Worm (Caenorhabditis elegans): ENCODE results near the gene R05G6.3.

DNA sequence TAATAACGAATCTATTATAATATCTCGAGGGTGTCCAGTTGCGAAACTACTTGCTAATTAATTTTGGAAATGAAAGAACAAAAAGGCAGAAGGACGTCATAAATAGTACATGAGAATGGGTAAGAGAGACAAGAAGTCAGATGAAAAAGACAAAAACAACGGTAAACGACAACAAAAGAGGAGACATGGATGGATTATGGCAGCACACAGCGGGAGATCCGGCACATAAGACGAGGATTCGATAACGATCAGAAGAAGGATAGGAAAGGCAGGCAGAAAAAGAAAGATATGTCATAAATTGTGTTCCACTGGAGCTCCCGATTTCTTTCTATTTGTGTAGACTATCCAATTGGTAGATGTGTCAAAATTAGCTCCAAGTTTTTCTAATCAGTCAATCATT is 5.2 kb downstream of the R05G6.3 start:
- TF ChIP-seq ama-1 (optimal IDR thresholded peaks at IDR 0.05) (no peak), fos-1 (tag; optimal IDR thresholded peaks at IDR 0.05) (no peak), alr-1 (tag; optimal IDR thresholded peaks at IDR 0.05; ENCODE audit: borderline replicate concordance) (no peak), unc-62 (GFP tag; optimal IDR thresholded peaks at IDR 0.05) (no peak), lin-39 (tag; optimal IDR thresholded peaks at IDR 0.05) (no peak), nhr-12 (tag; optimal IDR thresholded peaks at IDR 0.05) (no peak), skn-1 (tag; optimal IDR thresholded peaks at IDR 0.05) (no peak)

Data from whole organism, L1 larva.